Fruit fly (Drosophila melanogaster) whole organism, pupa: ENCODE results near the gene AspRS-m.
A peak's percentile ranks its signal among the peaks of the same experiment; 100 is the strongest.

Experiments
- CG10348 ChIP-seq: fragments of 200-800 bp; sonication (Bioruptor generic); IDR thresholded peaks from 2 replicates; pipeline ENCODE4 v1.3.6; 2022; ENCODE audit warnings: missing biosample characterization, missing genetic modification characterization
- CG12605 ChIP-seq: fragments of 200-800 bp; sonication (Bioruptor generic); IDR thresholded peaks from 2 replicates; pipeline ENCODE4 v1.3.6; 2022; ENCODE audit warnings: missing biosample characterization, missing genetic modification characterization
- CG13204 ChIP-seq: fragments of 200-800 bp; sonication (Bioruptor generic); optimal IDR thresholded peaks from 2 replicates; lab custom pipeline; 2018; ENCODE audit warnings: missing biosample characterization, mild to moderate bottlenecking, missing genetic modification characterization, moderate library complexity
- CG14655 ChIP-seq: fragments of 200-800 bp; sonication (Bioruptor generic); optimal IDR thresholded peaks from 3 replicates; lab custom pipeline; 2017; ENCODE audit warnings: mild to moderate bottlenecking, missing biosample characterization, missing genetic modification reagents, missing genetic modification characterization
- CG15710 ChIP-seq: fragments of 200-800 bp; sonication (Bioruptor generic); optimal IDR thresholded peaks from 2 replicates; lab custom pipeline; 2018; ENCODE audit warnings: missing biosample characterization, mild to moderate bottlenecking, missing genetic modification characterization, moderate library complexity
- CG17806 ChIP-seq: fragments of 200-800 bp; sonication (Bioruptor generic); optimal IDR thresholded peaks from 2 replicates; lab custom pipeline; 2018; ENCODE audit warnings: missing biosample characterization, mild to moderate bottlenecking, missing genetic modification characterization, moderate library complexity
- CG32121 ChIP-seq: fragments of 200-800 bp; sonication (Bioruptor generic); IDR thresholded peaks from 2 replicates; pipeline ENCODE4 v1.3.6; 2022; ENCODE audit warnings: missing biosample characterization, missing genetic modification characterization
- CG34367 ChIP-seq: fragments of 200-800 bp; sonication (Bioruptor generic); optimal IDR thresholded peaks from 2 replicates; lab custom pipeline; 2018; ENCODE audit warnings: missing biosample characterization, mild to moderate bottlenecking, missing genetic modification characterization
- CG4496 ChIP-seq: fragments of 200-800 bp; sonication (Bioruptor generic); IDR thresholded peaks from 3 replicates; pipeline ENCODE4 v1.3.6; 2022; ENCODE audit warnings: missing biosample characterization, missing genetic modification characterization
- CG8159 ChIP-seq: fragments of 200-800 bp; sonication (Bioruptor generic); optimal IDR thresholded peaks from 3 replicates; lab custom pipeline; 2018; ENCODE audit warnings: missing biosample characterization, mild to moderate bottlenecking, missing genetic modification characterization, moderate library complexity
- CG8301 ChIP-seq: fragments of 200-800 bp; sonication (Bioruptor generic); optimal IDR thresholded peaks from 2 replicates; lab custom pipeline; 2018; ENCODE audit warnings: missing biosample characterization, mild to moderate bottlenecking, missing genetic modification characterization
- CG9948 ChIP-seq: fragments of 200-800 bp; sonication (Bioruptor generic); optimal IDR thresholded peaks from 2 replicates; lab custom pipeline; 2018; ENCODE audit warnings: missing biosample characterization, mild to moderate bottlenecking, missing genetic modification characterization, moderate library complexity
- D1 ChIP-seq: fragments of 200-800 bp; sonication (Bioruptor generic); optimal IDR thresholded peaks from 2 replicates; lab custom pipeline; 2018; ENCODE audit warnings: missing biosample characterization, mild to moderate bottlenecking, missing genetic modification characterization, moderate library complexity
- EcR ChIP-seq: fragments of 200-800 bp; sonication (Bioruptor generic); optimal IDR thresholded peaks from 3 replicates; lab custom pipeline; 2019; ENCODE audit warnings: missing biosample characterization, missing genetic modification characterization, mild to moderate bottlenecking, moderate library complexity, missing genetic modification reagents
- Ets98B ChIP-seq: fragments of 200-800 bp; sonication (Bioruptor generic); IDR thresholded peaks from 2 replicates; pipeline ENCODE4 v1.3.6; 2022; ENCODE audit warnings: missing biosample characterization, missing genetic modification characterization
- Pif1A ChIP-seq: fragments of 200-800 bp; sonication (Bioruptor generic); optimal IDR thresholded peaks from 3 replicates; lab custom pipeline; 2016; ENCODE audit warnings: missing biosample characterization, missing genetic modification characterization
- Pif1B ChIP-seq: fragments of 200-800 bp; sonication (Bioruptor generic); optimal IDR thresholded peaks from 3 replicates; lab custom pipeline; 2016; ENCODE audit warnings: missing biosample characterization, missing genetic modification characterization
- Snoo ChIP-seq: fragments of 200-800 bp; sonication (Bioruptor generic); optimal IDR thresholded peaks from 3 replicates; lab custom pipeline; 2017; ENCODE audit warnings: missing biosample characterization, mild to moderate bottlenecking, missing genetic modification characterization, inconsistent platforms
- fd96Ca ChIP-seq: fragments of 200-800 bp; sonication (Bioruptor generic); IDR thresholded peaks from 3 replicates; pipeline ENCODE4 v1.3.6; 2022; ENCODE audit warnings: missing biosample characterization, missing genetic modification characterization
- gl ChIP-seq: fragments of 200-800 bp; sonication (Bioruptor generic); optimal IDR thresholded peaks from 2 replicates; lab custom pipeline; 2018; ENCODE audit warnings: missing biosample characterization, mild to moderate bottlenecking, missing genetic modification characterization
- rn ChIP-seq: fragments of 200-800 bp; sonication (Bioruptor generic); IDR thresholded peaks from 2 replicates; pipeline ENCODE4 v1.3.6; 2022; ENCODE audit warnings: missing biosample characterization, missing genetic modification characterization

The AspRS-m gene

DNA sequence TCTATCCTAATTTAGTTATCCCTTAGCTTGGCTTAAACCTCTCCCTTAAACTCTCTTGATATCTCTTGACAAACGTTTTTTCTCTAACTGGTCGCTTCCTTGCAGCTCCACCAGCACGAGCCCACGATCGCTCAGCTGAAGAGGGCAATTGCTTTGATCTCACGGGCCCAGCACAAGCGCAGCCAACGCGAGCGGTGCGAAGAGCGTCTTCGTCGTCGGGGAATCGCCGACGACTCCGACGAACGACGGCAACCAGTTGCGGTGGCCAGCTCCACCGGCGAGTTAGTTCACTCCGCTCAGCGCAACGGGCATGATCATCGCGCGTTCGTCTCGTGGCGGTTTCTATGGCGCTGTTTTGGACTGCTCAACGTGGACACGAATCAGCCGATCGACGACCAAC lies 54.1 kb downstream of the AspRS-m start:
- TF ChIP-seq Pif1A (GFP tag; lab: Kevin White, UChicago), result peak; percentile 2
- TF ChIP-seq rn (GFP tag; lab: Robert Waterston, UW), result no peak
- no peak for TF ChIP-seq CG34367
- TF ChIP-seq CG14655 (GFP tag; lab: Kevin White, UChicago), result no peak
- no peak for TF ChIP-seq CG17806
- no peak for TF ChIP-seq CG15710 (tag; lab: Kevin White, UChicago)
- no peak for TF ChIP-seq gl (tag; lab: Kevin White, UChicago)
- TF ChIP-seq D1, result no peak
- TF ChIP-seq Ets98B (GFP tag; lab: Robert Waterston, UW), result peak; percentile 70
- peak; percentile 63 for TF ChIP-seq fd96Ca (GFP tag; lab: Robert Waterston, UW)
- TF ChIP-seq CG4496, result peak; percentile 75
- peak; percentile 41; the same call in 1 of the 2 replicates for TF ChIP-seq CG32121 (GFP tag; lab: Robert Waterston, UW)
- TF ChIP-seq CG8301 (tag; lab: Kevin White, UChicago), result no peak
- TF ChIP-seq Snoo (tag; lab: Kevin White, UChicago), result no peak
- TF ChIP-seq CG12605, result peak; percentile 54; the same call in 1 of the 2 replicates
- TF ChIP-seq CG10348 (GFP tag; lab: Robert Waterston, UW), result no peak
- TF ChIP-seq Pif1B, result peak; percentile 24
- TF ChIP-seq EcR (GFP tag; lab: Kevin White, UChicago), result no peak
- TF ChIP-seq CG9948 (tag; lab: Kevin White, UChicago), result no peak
- no peak for TF ChIP-seq CG8159 (tag; lab: Kevin White, UChicago)
- TF ChIP-seq CG13204 (GFP tag; lab: Kevin White, UChicago), result peak; percentile 86
